Fruit fly (Drosophila melanogaster): ENCODE measurements around the gene CG15465.
A peak's percentile ranks its signal among the peaks of the same experiment; 100 is the strongest.

CG15465 gene

DNA sequence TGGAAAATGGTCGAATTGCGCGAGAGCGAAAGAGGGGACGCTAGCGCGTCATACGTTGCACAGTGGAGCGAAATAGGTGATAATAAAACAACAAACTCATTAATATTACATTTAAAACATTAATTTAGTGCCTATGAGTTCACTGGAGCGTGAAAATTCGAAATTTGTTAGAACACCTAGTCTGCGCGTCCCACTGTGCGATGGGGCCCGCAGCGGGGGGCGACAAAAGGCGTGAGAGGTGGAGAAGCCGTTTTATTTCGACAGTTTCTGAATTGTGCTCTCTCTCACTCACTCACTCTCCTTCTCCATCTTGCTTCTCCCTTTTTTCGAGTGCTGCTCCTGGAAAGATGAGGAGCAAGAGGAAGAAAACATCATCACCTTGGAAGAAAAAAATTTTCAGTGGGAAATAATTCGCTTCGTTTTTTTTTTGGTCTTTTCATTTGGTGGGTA lies 1.9 kb upstream of the CG15465 start (continued):
- peak; percentile 61; the same call in 1 of the 3 replicates for TF ChIP-seq CG6791 (GFP tag; IDR thresholded peaks at IDR 0.05; ENCODE audit: partially characterized antibody)
- TF ChIP-seq Dref (GFP tag; IDR thresholded peaks at IDR 0.05): peak; percentile 45
- peak; percentile 97 for TF ChIP-seq chn (GFP tag; optimal IDR thresholded peaks at IDR 0.05)
- TF ChIP-seq Sox100B (GFP tag; optimal IDR thresholded peaks at IDR 0.05): peak; percentile 86
- peak; percentile 76 for TF ChIP-seq Nf-YB (GFP tag; optimal IDR thresholded peaks at IDR 0.05)
- TF ChIP-seq ftz-f1 (GFP tag; optimal IDR thresholded peaks at IDR 0.05): peak; percentile 79
- peak; percentile 96 for TF ChIP-seq CG4282 (GFP tag; optimal IDR thresholded peaks at IDR 0.05)
- TF ChIP-seq CG34422 (GFP tag; IDR thresholded peaks at IDR 0.05): peak; percentile 98
- peak; percentile 60; the same call in 1 of the 2 replicates for TF ChIP-seq aop (GFP tag; IDR thresholded peaks at IDR 0.05)
- TF ChIP-seq CG1647 (GFP tag; optimal IDR thresholded peaks at IDR 0.05): peak; percentile 94
- TF ChIP-seq caup (GFP tag; optimal IDR thresholded peaks at IDR 0.05; ENCODE audit: severe bottlenecking): peak; percentile 96
- no peak for TF ChIP-seq Dp (GFP tag; optimal IDR thresholded peaks at IDR 0.05)
- peak; percentile 98 for TF ChIP-seq sisA (GFP tag; IDR thresholded peaks at IDR 0.05)
- TF ChIP-seq Taf1 (GFP tag; IDR thresholded peaks at IDR 0.05): peak; percentile 95

DNA sequence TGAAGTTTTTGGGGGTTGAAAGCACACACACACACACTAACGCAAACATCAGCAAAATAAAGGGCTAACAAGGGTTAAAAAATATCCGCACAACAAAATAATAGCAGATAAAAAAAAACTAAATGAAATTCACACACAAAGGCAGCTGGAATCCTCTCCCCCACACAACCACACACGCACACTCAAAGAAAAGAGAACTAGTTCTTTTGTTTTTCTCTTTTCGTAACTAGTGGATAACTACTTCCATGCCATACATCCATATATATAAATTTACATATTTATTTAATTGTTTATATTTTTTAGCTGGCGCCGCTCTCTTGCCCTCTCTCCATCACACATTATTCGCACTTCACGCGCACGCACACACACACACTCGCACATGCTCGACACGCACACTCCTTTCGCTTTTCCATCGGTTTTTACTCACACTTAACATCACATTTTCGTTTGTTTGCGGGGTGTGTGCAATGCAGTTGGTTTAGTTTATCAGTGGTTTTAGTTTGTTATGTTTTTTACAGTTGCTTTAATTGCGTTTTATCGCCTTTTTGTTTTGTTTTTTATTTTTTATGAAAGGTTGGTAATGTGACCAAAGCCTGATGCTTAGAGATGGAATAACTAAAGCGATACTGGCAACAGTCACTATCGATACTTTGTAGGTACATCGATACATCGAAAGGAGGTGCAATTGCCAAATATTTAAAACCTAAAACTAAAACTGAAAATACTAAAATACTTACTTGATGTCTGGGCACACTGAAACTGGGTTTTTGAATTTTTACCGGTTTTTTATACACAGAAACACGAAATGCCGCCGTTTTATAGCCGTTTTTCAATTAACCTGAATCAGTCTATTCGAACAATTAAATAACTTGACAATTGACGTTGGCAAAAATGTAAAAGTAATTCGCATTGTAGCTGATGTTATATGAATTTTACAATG lies 1.1 kb upstream of the CG15465 start, which contains the start of gene CG32767:
TSS of gene CG32767 (minus strand) at position 623 of the 940 bp plus-strand sequence.
- TF ChIP-seq CG9727 (GFP tag; optimal IDR thresholded peaks at IDR 0.05) (no peak), pum (GFP tag; optimal IDR thresholded peaks at IDR 0.05) (peak; percentile 15), TFAM (GFP tag; optimal IDR thresholded peaks at IDR 0.05) (peak; percentile 3), eve (GFP tag; optimal IDR thresholded peaks at IDR 0.05) (peak in 1 of 2 experiments; percentile 55), ATbp (GFP tag; optimal IDR thresholded peaks at IDR 0.05) (no peak), CG8089 (GFP tag; optimal IDR thresholded peaks at IDR 0.05) (peak; percentile 21), CG8290 (GFP tag; optimal IDR thresholded peaks at IDR 0.05) (no peak), CG8290 (tag; optimal IDR thresholded peaks at IDR 0.05) (peak in 1 of 2 experiments; percentile 36), Hr51 (GFP tag; optimal IDR thresholded peaks at IDR 0.05) (peak in 1 of 2 experiments; percentile 26), dimm (GFP tag; IDR thresholded peaks at IDR 0.05) (no peak), CG8765 (GFP tag; IDR thresholded peaks at IDR 0.05) (no peak), nau (GFP tag; optimal IDR thresholded peaks at IDR 0.05) (no peak), CG5245 (GFP tag; optimal IDR thresholded peaks at IDR 0.05) (no peak), crc (GFP tag; optimal IDR thresholded peaks at IDR 0.05) (no peak), CG11093 (GFP tag; IDR thresholded peaks at IDR 0.05) (no peak), repo (GFP tag; optimal IDR thresholded peaks at IDR 0.05) (no peak), tna (GFP tag; IDR thresholded peaks at IDR 0.05; ENCODE audit: partially characterized antibody) (peak; percentile 80), MTF-1 (GFP tag; optimal IDR thresholded peaks at IDR 0.05; ENCODE audit: borderline replicate concordance) (no peak), Gsc (GFP tag; IDR thresholded peaks at IDR 0.05) (no peak), oc (tag; optimal IDR thresholded peaks at IDR 0.05) (no peak), sima (GFP tag; optimal IDR thresholded peaks at IDR 0.05) (peak; percentile 33), Optix (GFP tag; IDR thresholded peaks at IDR 0.05) (no peak), fd96Cb (tag; optimal IDR thresholded peaks at IDR 0.05) (no peak), Bdp1 (GFP tag; optimal IDR thresholded peaks at IDR 0.05) (no peak), dati (GFP tag; IDR thresholded peaks at IDR 0.05) (no peak), Bgb (GFP tag; IDR thresholded peaks at IDR 0.05; ENCODE audit: partially characterized antibody) (peak; percentile 96), CG7786 (GFP tag; optimal IDR thresholded peaks at IDR 0.05) (no peak), CG15269 (tag; optimal IDR thresholded peaks at IDR 0.05) (peak; percentile 39), twi (tag; optimal IDR thresholded peaks at IDR 0.05) (no peak), ci (GFP tag; IDR thresholded peaks at IDR 0.05) (0 out of 3 replicates have a peak, but pooled peaks have one; percentile 41), br (optimal IDR thresholded peaks at IDR 0.05) (no peak), Camta (GFP tag; optimal IDR thresholded peaks at IDR 0.05) (no peak), D19A (tag; optimal IDR thresholded peaks at IDR 0.05) (no peak), Dref (GFP tag; IDR thresholded peaks at IDR 0.05) (peak; percentile 92), sisA (GFP tag; IDR thresholded peaks at IDR 0.05) (no peak), E2f2 (GFP tag; IDR thresholded peaks at IDR 0.05) (peak; percentile 73)
